Worm (Caenorhabditis elegans) whole organism, L4 larva: ENCODE measurements around the gene egl-9.
A peak's percentile ranks its signal among the peaks of the same experiment; 100 is the strongest.

ENCODE experiments used
- F49E8.2 ChIP-seq: sonication (generic microtip); optimal IDR thresholded peaks from 2 replicates; lab custom pipeline; 2016; ENCODE audit warnings: missing compliant biosample characterization, mild to moderate bottlenecking, missing genetic modification characterization, borderline replicate concordance
- ctbp-1 ChIP-seq: fragments of 200-800 bp; sonication (Bioruptor generic); IDR thresholded peaks from 2 replicates; pipeline ENCODE4 v1.3.6; 2022; ENCODE audit warnings: missing genetic modification reagents, missing genetic modification characterization, missing compliant biosample characterization
- gei-8 ChIP-seq: fragments of 200-800 bp; sonication (Bioruptor generic); optimal IDR thresholded peaks from 2 replicates; lab custom pipeline; 2018; ENCODE audit warnings: mild to moderate bottlenecking, missing genetic modification characterization, missing compliant biosample characterization
- mep-1 ChIP-seq: fragments of 150-350 bp; sonication (generic microtip); optimal IDR thresholded peaks from 3 replicates; lab custom pipeline; 2014; ENCODE audit warnings: missing biosample characterization, missing genetic modification characterization
- nhr-11 ChIP-seq: fragments of 150-350 bp; optimal IDR thresholded peaks from 2 replicates; lab custom pipeline; 2014; ENCODE audit warnings: missing biosample characterization, missing genetic modification characterization
- skn-1 ChIP-seq: fragments of 150-350 bp; optimal IDR thresholded peaks from 2 replicates; lab custom pipeline; 2014; ENCODE audit warnings: missing biosample characterization, missing genetic modification characterization
- snpc-4 ChIP-seq: fragments of 150-350 bp; optimal IDR thresholded peaks from 2 replicates; lab custom pipeline; 2014; ENCODE audit warnings: missing biosample characterization, missing genetic modification characterization

ce11 chrV:10453466-10453865 is 14.9 kb upstream of the egl-9 start, which contains the start of gene Y32F6A.5:
- TF ChIP-seq gei-8 (GFP tag; lab: Kevin White, UChicago): no peak
- no peak for TF ChIP-seq snpc-4
- TF ChIP-seq skn-1: no peak
- peak; percentile 51 for TF ChIP-seq nhr-11 (tag; lab: Kevin White, UChicago)
- TF ChIP-seq ctbp-1 (GFP tag; lab: Robert Waterston, UW): no peak
- TF ChIP-seq F49E8.2: no peak
- TF ChIP-seq mep-1: no peak
